Worm (Caenorhabditis elegans): ENCODE measurements around the gene C52A11.3.

The C52A11.3 gene

DNA sequence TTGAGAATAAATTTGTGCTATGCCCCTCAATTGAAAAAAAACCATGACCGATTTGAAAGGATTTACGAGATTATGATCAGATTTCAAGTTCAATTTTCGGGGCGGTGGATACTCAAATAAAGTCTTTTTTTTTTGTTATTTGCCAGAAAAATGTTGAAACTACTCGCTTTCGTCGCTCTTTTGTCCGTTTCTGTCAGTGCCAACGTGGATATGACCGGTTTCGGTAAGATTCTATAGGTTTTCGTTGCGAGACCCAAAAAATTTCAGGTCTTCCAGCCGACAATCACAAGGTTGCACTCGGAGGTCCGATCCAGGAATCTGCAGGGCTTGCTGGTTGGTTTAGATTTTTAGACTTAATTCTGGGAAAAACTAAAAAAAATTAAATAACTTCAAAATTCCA, 50.1 kb downstream of the C52A11.3 start, which contains the start of gene tag-209:
Gene tag-209 (plus strand): TSS at position 73 of the 400 bp plus-strand sequence.
- TF ChIP-seq mml-1 (tag; optimal IDR thresholded peaks at IDR 0.05) (no peak), tbx-2 (tag; optimal IDR thresholded peaks at IDR 0.05) (no peak), lin-15B (tag; optimal IDR thresholded peaks at IDR 0.05) (no peak), ztf-11 (tag; optimal IDR thresholded peaks at IDR 0.05) (no peak), nhr-43 (tag; optimal IDR thresholded peaks at IDR 0.05; ENCODE audit: poor library complexity, severe bottlenecking) (no peak), ceh-9 (tag; optimal IDR thresholded peaks at IDR 0.05) (no peak), nhr-28 (tag; optimal IDR thresholded peaks at IDR 0.05) (no peak), fkh-2 (tag; optimal IDR thresholded peaks at IDR 0.05) (no peak), nhr-67 (tag; optimal IDR thresholded peaks at IDR 0.05) (no peak), ceh-82 (tag; optimal IDR thresholded peaks at IDR 0.05) (no peak), unc-39 (tag; optimal IDR thresholded peaks at IDR 0.05) (no peak), ama-1 (optimal IDR thresholded peaks at IDR 0.05) (no peak), fkh-10 (GFP tag; optimal IDR thresholded peaks at IDR 0.05) (no peak)

Data from whole organism, L3 larva.